Fruit fly (Drosophila melanogaster): Measurements from ENCODE around the gene Rpt4.

Gene Rpt4

DNA sequence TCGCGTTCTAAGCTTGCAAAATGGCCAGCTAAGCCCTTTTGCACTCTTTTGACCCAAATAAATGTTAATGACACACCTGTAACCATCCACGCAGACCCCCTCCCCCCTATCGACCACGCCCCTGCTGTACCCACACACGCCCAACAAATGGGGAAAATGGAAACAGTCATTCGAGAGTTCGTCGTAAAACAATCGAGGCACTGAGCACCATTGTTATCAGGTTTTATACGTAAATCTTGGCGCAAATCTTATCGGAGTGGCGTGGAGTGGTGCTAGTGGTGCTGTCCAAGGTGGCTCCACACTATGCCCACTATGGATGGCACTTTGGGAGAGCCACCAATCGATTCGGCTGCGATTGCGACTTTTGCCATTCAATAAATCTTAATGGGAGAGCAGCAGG lies 26.6 kb downstream of the Rpt4 start:
- no peak for TF ChIP-seq CG17801 (GFP tag; optimal IDR thresholded peaks at IDR 0.05; ENCODE audit: partially characterized antibody)

DNA sequence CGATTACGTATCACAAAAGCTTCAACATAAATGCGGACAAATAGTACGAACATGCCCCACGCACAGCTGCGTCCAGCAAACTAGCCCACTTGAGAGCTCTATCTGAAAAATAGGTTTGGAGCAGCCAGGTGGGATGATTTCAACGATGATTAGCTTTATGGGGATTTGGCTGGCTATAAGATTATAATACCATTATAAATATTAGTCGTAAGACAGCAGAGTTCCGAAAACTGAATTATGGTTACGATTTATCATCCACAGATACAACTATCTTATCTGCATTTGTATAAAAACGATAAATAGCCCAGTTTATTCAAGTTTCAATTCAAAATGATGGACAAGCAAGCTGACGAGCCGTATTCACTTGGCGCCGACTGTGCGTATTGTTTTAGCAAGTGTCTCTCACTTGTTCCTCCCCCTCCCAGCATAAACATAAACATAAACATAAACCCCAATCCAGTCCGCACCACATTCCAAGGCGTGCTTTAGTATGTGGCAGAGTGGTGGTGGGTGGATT lies 27.4 kb downstream of the Rpt4 start:
- TF ChIP-seq CG17801 (GFP tag; optimal IDR thresholded peaks at IDR 0.05; ENCODE audit: partially characterized antibody) = no peak

DNA sequence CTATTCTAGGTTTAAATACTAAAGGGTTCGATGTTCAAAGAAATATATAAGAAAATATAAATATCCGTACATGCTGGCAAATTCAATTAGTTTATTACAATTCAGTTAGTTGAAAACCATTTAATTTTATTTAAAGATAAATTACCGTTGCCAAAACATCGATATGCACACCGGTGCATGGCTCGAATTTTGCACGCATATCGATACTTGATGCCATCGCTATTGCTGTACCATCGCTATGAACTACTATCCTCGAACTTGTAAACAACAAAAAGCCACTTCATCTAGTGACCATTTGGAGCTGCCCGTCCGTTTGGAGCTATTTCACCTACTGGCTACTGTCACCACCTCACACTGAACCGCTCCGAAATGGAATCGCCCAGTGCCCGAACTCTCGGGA lies 30.1 kb downstream of the Rpt4 start, which contains the start of gene Josd:
Josd (plus strand) TSS at position 270 of the 400 bp plus-strand sequence.
- TF ChIP-seq CG17801 (GFP tag; optimal IDR thresholded peaks at IDR 0.05; ENCODE audit: partially characterized antibody) = no peak

DNA sequence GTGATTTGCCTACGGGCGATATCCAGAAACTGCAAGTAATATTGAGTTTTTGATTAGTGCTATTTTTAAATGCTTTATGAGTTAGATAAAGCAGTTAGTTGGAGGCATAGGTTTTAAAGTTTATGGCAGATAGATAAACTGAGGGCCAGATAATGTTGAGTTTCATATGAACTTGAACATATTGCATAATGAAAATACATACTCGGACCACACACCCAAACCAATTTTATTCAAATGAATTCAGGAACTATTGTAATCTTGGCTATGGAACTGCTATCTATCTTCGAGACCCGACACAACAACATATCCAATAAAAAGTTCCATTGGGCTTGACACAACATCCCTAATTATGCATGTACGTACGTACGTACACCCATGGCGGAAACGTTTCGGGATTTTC lies 31.3 kb downstream of the Rpt4 start:
- TF ChIP-seq CG17801 (GFP tag; optimal IDR thresholded peaks at IDR 0.05; ENCODE audit: partially characterized antibody) = no peak

DNA sequence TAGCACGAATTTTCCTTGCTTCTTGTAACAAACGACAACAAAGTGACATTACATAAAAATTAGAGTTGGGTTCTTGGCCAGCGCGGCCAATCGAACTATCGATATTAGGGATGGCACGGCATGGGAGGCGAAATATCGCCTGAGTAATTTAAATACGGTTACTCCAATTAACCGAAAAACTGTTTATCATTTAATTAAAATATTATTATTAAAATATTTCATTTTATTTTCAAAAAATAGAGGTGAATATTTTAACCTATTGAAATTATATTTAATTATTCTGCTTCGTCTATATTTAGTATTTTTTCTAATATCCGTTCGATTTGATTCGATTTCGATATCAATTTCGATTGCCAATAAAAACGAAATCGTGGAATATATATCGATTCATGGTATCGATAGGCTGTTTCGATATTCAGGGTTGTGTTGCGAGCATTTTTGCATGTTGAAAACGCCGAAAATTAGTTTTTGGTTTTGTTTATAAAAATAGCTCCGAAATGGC lies 35.6 kb downstream of the Rpt4 start, which contains the start of the genes Rbcn-3A and Spx:
Rbcn-3A (minus strand) TSS at position 74 of the 502 bp plus-strand sequence.
Spx (plus strand) TSS at position 409 of the 502 bp plus-strand sequence.
- peak; percentile 35 for TF ChIP-seq CG17801 (GFP tag; optimal IDR thresholded peaks at IDR 0.05; ENCODE audit: partially characterized antibody)

DNA sequence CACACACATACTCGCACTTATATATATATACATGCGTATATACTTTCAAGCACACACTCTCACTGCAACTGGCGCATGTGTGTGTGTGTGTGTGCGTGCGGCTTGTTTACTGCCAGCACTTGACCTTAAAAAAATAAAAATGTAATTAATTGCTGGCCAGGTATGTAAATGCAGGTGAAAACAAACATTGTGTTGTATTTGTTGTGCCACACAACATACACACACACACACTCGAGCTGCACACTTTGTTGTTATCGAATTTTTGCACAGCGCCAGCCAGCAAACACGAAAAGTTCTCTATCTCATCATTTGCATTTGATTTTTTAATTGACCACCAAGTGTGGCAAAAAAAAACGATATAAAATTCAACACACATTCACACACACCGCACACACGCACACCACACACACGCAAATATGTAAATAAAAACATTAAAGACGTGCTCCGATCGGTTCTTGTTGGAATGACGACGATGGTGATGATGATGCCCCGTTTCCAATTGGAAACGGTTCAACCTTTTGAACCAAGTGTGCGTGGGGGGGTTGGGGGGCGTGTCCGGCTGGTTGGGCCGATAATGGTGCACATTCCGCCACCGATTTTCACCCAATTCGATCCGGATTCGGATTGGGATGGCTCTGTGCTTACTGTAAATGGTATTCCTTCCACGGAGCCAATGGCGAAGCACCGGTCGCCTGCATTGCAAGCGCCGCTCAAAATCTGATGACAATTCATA lies 36.3 kb downstream of the Rpt4 start:
- TF ChIP-seq CG17801 (GFP tag; optimal IDR thresholded peaks at IDR 0.05; ENCODE audit: partially characterized antibody) = no peak

DNA sequence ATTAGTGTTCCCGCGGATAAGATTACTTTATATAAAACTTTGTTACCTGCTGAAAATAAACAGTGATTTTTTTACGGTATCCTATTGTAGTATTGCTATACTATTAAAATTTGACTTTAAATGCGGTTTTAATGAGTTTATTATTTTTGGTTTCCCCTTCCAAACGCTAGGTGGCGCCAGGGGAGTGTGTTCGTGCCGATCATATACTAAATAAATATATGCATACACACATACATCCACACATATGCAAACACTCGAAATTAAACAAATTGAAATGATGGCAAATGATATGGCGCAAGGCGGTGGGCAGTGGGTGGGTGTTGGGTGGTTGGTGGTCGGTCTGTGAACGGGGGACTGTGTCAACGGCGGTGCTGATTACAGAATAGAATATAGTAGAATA lies 37.3 kb downstream of the Rpt4 start:
- TF ChIP-seq CG17801 (GFP tag; optimal IDR thresholded peaks at IDR 0.05; ENCODE audit: partially characterized antibody) = no peak

DNA sequence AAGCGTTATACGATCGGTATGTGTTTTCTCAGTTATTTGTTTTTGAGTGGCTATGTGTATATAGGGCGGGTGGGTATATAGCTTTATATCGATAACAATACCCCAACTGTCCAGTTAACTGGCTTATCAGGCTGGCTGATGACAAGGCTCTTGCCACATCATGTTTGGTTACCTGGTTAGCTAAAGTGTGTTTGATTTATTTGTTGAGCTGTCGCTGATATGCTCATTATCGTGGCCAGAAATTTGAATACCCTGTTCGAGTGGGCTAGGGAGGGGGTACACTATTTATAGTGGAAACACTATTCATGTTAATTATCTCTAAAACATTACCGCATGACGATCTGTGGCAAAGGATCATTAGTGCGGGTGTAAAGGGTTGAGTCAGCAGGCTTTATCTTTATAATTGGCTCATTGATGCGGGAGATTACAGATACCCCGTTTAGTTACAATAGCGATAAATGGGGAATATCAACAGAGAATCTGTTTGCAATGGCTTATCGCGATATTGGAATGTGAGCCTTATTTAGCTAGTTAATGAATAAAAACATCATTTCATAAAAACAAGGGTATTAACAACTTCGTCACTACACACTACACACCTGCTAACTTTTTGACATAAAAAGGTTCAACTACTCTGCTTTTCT lies 38.0 kb downstream of the Rpt4 start:
- TF ChIP-seq CG17801 (GFP tag; optimal IDR thresholded peaks at IDR 0.05; ENCODE audit: partially characterized antibody) = no peak

Data from ovary, adult (tissue).